Worm (Caenorhabditis elegans): ENCODE measurements around the gene C55C3.1.

DNA sequence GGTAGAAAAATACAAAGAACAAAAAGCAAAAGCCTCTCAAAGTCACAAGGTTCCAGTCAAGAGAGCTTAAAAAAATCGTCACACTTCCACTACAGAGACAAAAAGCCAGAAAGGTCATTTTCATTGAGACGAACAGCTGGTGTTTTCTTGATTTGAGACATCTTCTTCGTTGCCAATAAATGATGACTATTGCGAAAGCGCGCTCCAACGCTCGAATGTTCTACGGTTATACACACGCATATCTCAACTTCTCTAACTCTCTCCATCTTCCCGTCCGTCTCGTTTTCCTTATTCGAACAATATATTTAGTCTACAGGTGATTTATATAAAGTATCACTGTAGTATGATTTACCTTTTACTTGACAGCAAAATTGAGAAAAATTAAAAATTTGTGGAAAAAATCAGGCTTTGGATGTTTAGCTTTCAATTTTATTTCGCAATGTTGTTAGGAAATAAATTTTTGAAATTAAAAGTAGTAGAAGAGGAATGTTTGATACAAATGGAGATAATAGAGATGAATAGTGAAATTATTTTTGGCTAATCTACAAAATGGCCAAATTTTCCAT, 43.5 kb upstream of the C55C3.1 start:
- TF ChIP-seq lin-29 (GFP tag; IDR thresholded peaks at IDR 0.05) (no peak), gei-8 (GFP tag; optimal IDR thresholded peaks at IDR 0.05) (no peak), fos-1 (tag; optimal IDR thresholded peaks at IDR 0.05) (no peak), lin-1 (GFP tag; IDR thresholded peaks at IDR 0.05) (no peak), dpl-1 (GFP tag; optimal IDR thresholded peaks at IDR 0.05) (no peak), ZK546.5 (tag; optimal IDR thresholded peaks at IDR 0.05) (no peak), mdl-1 (tag; optimal IDR thresholded peaks at IDR 0.05) (peak in 1 of 2 experiments; percentile 58), aha-1 (tag) (peak; percentile 97), lir-3 (tag; optimal IDR thresholded peaks at IDR 0.05) (no peak)
